Worm (Caenorhabditis elegans) whole organism, L4 larva: ENCODE measurements around the gene try-3.

Experiments used
- nhr-76 ChIP-seq: fragments of 150-350 bp; optimal IDR thresholded peaks from 2 replicates; lab custom pipeline; 2014; ENCODE audit warnings: missing biosample characterization, missing genetic modification characterization
- nhr-77 ChIP-seq: fragments of 150-350 bp; optimal IDR thresholded peaks from 2 replicates; lab custom pipeline; 2014; ENCODE audit warnings: missing biosample characterization, missing genetic modification characterization
- unc-62 ChIP-seq, 3 experiments: fragments of 150-350 bp in 1 of 3; sonication (generic microtip); optimal IDR thresholded peaks in 2 of 3; peaks in 1 of 3; 1 replicate in 1 of 3; 2 replicates in 2 of 3; lab custom pipeline; 2014 to 2017; ENCODE audit warnings: missing biosample characterization in 3 of 3, missing genetic modification characterization in 3 of 3, missing genetic modification reagents in 3 of 3, missing genotype in 1 of 3

ce11 chrIV:6511767-6512166 is 45.2 kb upstream of the try-3 start:
- TF ChIP-seq nhr-77 (tag; lab: Kevin White, UChicago) (no peak), nhr-76 (tag; lab: Kevin White, UChicago) (no peak), unc-62 (GFP tag; optimal IDR thresholded peaks at IDR 0.05 in 1 of 2; lab: Kevin White, UChicago) (no peak), unc-62 (tag; optimal IDR thresholded peaks at IDR 0.05; lab: Kevin White, UChicago) (no peak)
